Worm (Caenorhabditis elegans) whole organism, L1 larva: ENCODE results near the gene K10D11.7.
A peak's percentile ranks its signal among the peaks of the same experiment; 100 is the strongest.

Experiments
- dpl-1 ChIP-seq, 3 experiments: fragments of 150-350 bp in 2 of 3; sonication (generic microtip) in 1 of 3; optimal IDR thresholded peaks; 2 replicates each; lab custom pipeline; 2014 to 2017; ENCODE audit warnings: missing biosample characterization in 3 of 3, missing genetic modification characterization in 3 of 3, missing genetic modification reagents in 3 of 3
- elt-2 ChIP-seq: sonication (generic microtip); optimal IDR thresholded peaks from 2 replicates; lab custom pipeline; 2016; ENCODE audit warnings: missing genetic modification characterization, mild to moderate bottlenecking, inconsistent platforms, missing compliant biosample characterization, missing genetic modification reagents
- lsy-2 ChIP-seq, 2 experiments: fragments of 150-350 bp; optimal IDR thresholded peaks; 2 replicates each; lab custom pipeline; 2014; ENCODE audit warnings: missing biosample characterization in 2 of 2, missing genetic modification characterization in 2 of 2
- nhr-28 ChIP-seq: fragments of 150-350 bp; optimal IDR thresholded peaks from 2 replicates; lab custom pipeline; 2014; ENCODE audit warnings: missing biosample characterization, missing genetic modification characterization
- unc-30 ChIP-seq: sonication (generic microtip); optimal IDR thresholded peaks from 2 replicates; lab custom pipeline; 2017; ENCODE audit warnings: missing biosample characterization, missing genetic modification characterization
- zag-1 ChIP-seq: fragments of 150-350 bp; optimal IDR thresholded peaks from 2 replicates; lab custom pipeline; 2014; ENCODE audit warnings: missing biosample characterization, missing genetic modification characterization

ce11 chrIV:13008405-13009208 is 12.8 kb upstream of the K10D11.7 start, which contains the start of gene mbk-2:
- no peak for TF ChIP-seq nhr-28 (tag; lab: Kevin White, UChicago)
- no peak for TF ChIP-seq zag-1 (tag; lab: Kevin White, UChicago)
- peak; percentile 89 for TF ChIP-seq elt-2
- no peak for TF ChIP-seq dpl-1 (GFP tag; optimal IDR thresholded peaks at IDR 0.05; lab: Kevin White, UChicago)
- TF ChIP-seq lsy-2 (tag; optimal IDR thresholded peaks at IDR 0.05; lab: Kevin White, UChicago) = no peak
- TF ChIP-seq unc-30 (tag; lab: Kevin White, UChicago) = no peak
